Fruit fly (Drosophila melanogaster) whole organism, adult: Measurements from ENCODE around the gene CG43135.

Experiments used
- CG11617 ChIP-seq: fragments of 200-800 bp; sonication (Bioruptor generic); optimal IDR thresholded peaks from 2 replicates; lab custom pipeline; 2017; ENCODE audit warnings: mild to moderate bottlenecking, missing biosample characterization, missing genetic modification reagents, missing genetic modification characterization
- CG12768 ChIP-seq: fragments of 200-800 bp; sonication (Bioruptor generic); optimal IDR thresholded peaks from 2 replicates; lab custom pipeline; 2017; ENCODE audit warnings: missing biosample characterization, missing genetic modification characterization, mild to moderate bottlenecking, moderate library complexity, missing genetic modification reagents
- CG14711 ChIP-seq: fragments of 200-800 bp; sonication (Bioruptor generic); optimal IDR thresholded peaks from 2 replicates; lab custom pipeline; 2018; ENCODE audit warnings: missing biosample characterization, mild to moderate bottlenecking, missing genetic modification characterization, moderate library complexity
- CG1620 ChIP-seq: fragments of 200-800 bp; sonication (Bioruptor generic); optimal IDR thresholded peaks from 2 replicates; lab custom pipeline; 2016; ENCODE audit warnings: missing biosample characterization, missing genetic modification characterization
- CG33017 ChIP-seq: fragments of 200-800 bp; sonication (Bioruptor generic); optimal IDR thresholded peaks from 2 replicates; lab custom pipeline; 2018; ENCODE audit warnings: missing biosample characterization, mild to moderate bottlenecking, missing genetic modification characterization, moderate library complexity
- CG5204 ChIP-seq: fragments of 200-800 bp; sonication (Bioruptor generic); optimal IDR thresholded peaks from 2 replicates; lab custom pipeline; 2016; ENCODE audit warnings: missing biosample characterization, missing genetic modification characterization
- CG7045 ChIP-seq: fragments of 200-800 bp; sonication (Bioruptor generic); optimal IDR thresholded peaks from 2 replicates; lab custom pipeline; 2017; ENCODE audit warnings: missing biosample characterization, mild to moderate bottlenecking, missing genetic modification characterization
- CG7101 ChIP-seq: fragments of 200-800 bp; sonication (Bioruptor generic); optimal IDR thresholded peaks from 2 replicates; lab custom pipeline; 2018; ENCODE audit warnings: missing biosample characterization, mild to moderate bottlenecking, missing genetic modification characterization, moderate library complexity
- Clk ChIP-seq: fragments of 200-800 bp; sonication (Bioruptor generic); optimal IDR thresholded peaks from 2 replicates; lab custom pipeline; 2017; ENCODE audit warnings: missing biosample characterization, missing genetic modification characterization
- Crg-1 ChIP-seq: fragments of 200-800 bp; sonication (Bioruptor generic); optimal IDR thresholded peaks from 2 replicates; lab custom pipeline; 2016; ENCODE audit warnings: missing biosample characterization, missing genetic modification characterization
- Hr96 ChIP-seq: fragments of 200-800 bp; sonication (Bioruptor generic); optimal IDR thresholded peaks from 2 replicates; lab custom pipeline; 2016; ENCODE audit warnings: missing biosample characterization, missing genetic modification characterization
- Mnt ChIP-seq: fragments of 200-800 bp; sonication (Bioruptor generic); optimal IDR thresholded peaks from 2 replicates; lab custom pipeline; 2016; ENCODE audit warnings: missing biosample characterization, mild to moderate bottlenecking, missing genetic modification characterization
- bab1 ChIP-seq: fragments of 200-800 bp; sonication (Bioruptor generic); optimal IDR thresholded peaks from 3 replicates; lab custom pipeline; 2019; ENCODE audit warnings: missing biosample characterization, mild to moderate bottlenecking, missing genetic modification characterization, moderate library complexity
- cic ChIP-seq: fragments of 200-800 bp; sonication (Bioruptor generic); optimal IDR thresholded peaks from 2 replicates; lab custom pipeline; 2017; ENCODE audit warnings: missing biosample characterization, mild to moderate bottlenecking, missing genetic modification characterization, moderate library complexity
- cnc ChIP-seq, 2 experiments: fragments of >200 bp; optimal IDR thresholded peaks; 2 replicates each; lab custom pipeline; 2017
- kay ChIP-seq: fragments of 200-800 bp; sonication (Bioruptor generic); peaks from one replicate; lab custom pipeline; 2016; ENCODE audit warnings: missing biosample characterization, missing genetic modification characterization, borderline replicate concordance
- ovo ChIP-seq: fragments of 200-800 bp; sonication (Bioruptor generic); optimal IDR thresholded peaks from 2 replicates; lab custom pipeline; 2016; ENCODE audit warnings: missing biosample characterization, missing genetic modification characterization
- pad ChIP-seq: fragments of 200-800 bp; sonication (Bioruptor generic); optimal IDR thresholded peaks from 3 replicates; lab custom pipeline; 2017; ENCODE audit warnings: missing biosample characterization, missing genetic modification characterization, mild to moderate bottlenecking, moderate library complexity, missing genetic modification reagents
- tj ChIP-seq: fragments of 200-800 bp; sonication (Bioruptor generic); optimal IDR thresholded peaks from 3 replicates; lab custom pipeline; 2017; ENCODE audit warnings: missing biosample characterization, mild to moderate bottlenecking, missing genetic modification characterization, moderate library complexity
- toe ChIP-seq: fragments of 200-800 bp; sonication (Bioruptor generic); optimal IDR thresholded peaks from 2 replicates; lab custom pipeline; 2016; ENCODE audit warnings: missing biosample characterization, missing genetic modification characterization

The CG43135 gene

DNA sequence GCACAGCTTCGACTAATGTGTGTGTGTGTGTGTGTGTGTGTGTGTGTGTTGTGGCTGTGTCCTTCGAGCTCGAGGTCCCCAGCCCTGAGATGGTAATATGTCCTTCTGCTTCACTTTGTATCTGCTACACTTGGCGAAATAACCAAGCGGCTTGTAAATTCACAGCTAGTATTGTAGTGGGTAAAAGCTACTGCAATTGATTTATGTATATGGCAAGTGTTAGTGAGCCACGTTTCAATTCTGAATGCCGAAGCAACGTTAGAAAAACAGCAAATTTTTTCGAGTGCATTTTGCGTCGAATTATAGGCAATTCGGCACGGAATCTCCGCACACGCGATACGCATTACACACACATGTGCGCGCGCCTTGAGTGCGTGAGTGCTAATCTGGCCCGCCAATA is 14.5 kb downstream of the CG43135 start:
- TF ChIP-seq kay (no peak), Clk (GFP tag; lab: Kevin White, UChicago) (no peak), cnc (optimal IDR thresholded peaks at IDR 0.05; lab: Kevin White, UChicago) (no peak), bab1 (GFP tag; lab: Kevin White, UChicago) (no peak), CG5204 (no peak), CG12768 (GFP tag; lab: Kevin White, UChicago) (no peak), Mnt (no peak), CG14711 (tag; lab: Kevin White, UChicago) (no peak), CG7045 (GFP tag; lab: Kevin White, UChicago) (no peak), CG33017 (tag; lab: Kevin White, UChicago) (no peak), pad (no peak), tj (no peak)

DNA sequence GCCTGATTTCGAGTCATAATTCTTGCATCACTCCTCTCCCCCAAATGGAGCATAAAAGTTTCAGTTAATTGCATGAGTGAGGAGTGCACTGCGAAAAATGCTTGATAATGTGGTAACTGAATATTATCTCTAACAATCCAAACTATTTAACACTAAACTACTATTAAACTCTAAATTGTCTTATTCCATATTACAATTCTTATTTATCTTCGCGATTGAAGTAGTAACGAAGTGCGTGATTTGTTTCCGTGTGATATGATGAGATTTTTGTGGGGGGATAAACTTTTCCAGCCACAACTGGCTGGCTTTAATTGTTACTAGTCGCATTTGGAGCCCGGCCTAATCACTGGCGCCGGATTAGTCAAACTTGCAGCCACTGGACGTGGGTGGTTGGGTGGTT is 16.1 kb downstream of the CG43135 start:
- TF ChIP-seq CG7045 (GFP tag; lab: Kevin White, UChicago) (no peak), ovo (no peak), tj (no peak), toe (GFP tag; lab: Kevin White, UChicago) (no peak), cic (GFP tag; lab: Kevin White, UChicago) (no peak), kay (no peak), CG11617 (GFP tag; lab: Kevin White, UChicago) (no peak), Hr96 (no peak), Clk (GFP tag; lab: Kevin White, UChicago) (no peak), cnc (optimal IDR thresholded peaks at IDR 0.05; lab: Kevin White, UChicago) (no peak), bab1 (GFP tag; lab: Kevin White, UChicago) (no peak), CG5204 (no peak)

DNA sequence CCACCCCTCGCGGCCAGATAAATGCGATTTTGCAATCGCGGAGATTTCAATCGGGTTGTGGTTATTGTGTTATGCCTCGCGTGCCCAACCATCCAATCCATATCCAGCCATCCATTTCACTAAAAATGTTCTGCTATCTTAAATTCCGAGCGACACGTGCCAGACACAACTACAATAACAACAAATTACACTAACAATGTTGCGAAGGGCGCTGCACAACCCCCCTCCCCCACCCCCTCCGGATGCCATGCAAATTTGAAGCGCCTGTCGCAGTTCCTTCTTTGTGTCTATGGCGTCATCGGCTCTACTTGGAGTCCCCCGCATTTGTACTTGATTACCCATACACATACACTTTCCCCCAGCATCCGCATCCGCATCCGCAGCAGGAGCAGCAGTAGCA is 17.1 kb downstream of the CG43135 start:
- TF ChIP-seq Clk (GFP tag; lab: Kevin White, UChicago) (no peak), toe (GFP tag; lab: Kevin White, UChicago) (no peak), tj (no peak), CG5204 (no peak), cic (GFP tag; lab: Kevin White, UChicago) (no peak)

dm6 chrX:4265797-4266196 is 17.6 kb downstream of the CG43135 start, which contains the start of gene CG12691:
TSS of gene CG12691 (plus strand) at chrX:4266097.
- TF ChIP-seq Crg-1 (GFP tag; lab: Kevin White, UChicago) (no peak), CG1620 (GFP tag; lab: Kevin White, UChicago) (no peak), bab1 (GFP tag; lab: Kevin White, UChicago) (no peak), CG5204 (no peak), Hr96 (no peak), CG7101 (tag; lab: Kevin White, UChicago) (no peak), pad (no peak), CG14711 (tag; lab: Kevin White, UChicago) (no peak), cnc (optimal IDR thresholded peaks at IDR 0.05; lab: Kevin White, UChicago) (no peak), Mnt (no peak)

DNA sequence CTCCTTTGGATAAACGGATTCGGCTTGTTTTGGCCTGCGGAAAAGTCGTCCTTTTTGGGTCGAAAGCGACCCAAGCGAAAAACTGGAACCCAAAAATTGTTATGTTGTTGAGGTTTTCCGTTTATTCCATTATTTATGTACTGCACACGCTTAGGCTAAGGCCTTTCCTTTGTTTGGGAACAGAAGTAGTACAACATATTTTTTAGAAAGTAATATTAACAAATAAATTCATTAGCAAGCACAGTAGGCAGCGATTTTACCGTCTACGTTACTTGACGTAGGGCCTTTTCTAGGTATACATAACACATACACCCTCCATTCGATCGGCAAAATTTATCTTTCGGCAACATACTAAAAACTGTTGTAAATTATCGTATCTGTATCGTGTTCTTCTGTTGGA is 20.2 kb downstream of the CG43135 start, which contains the start of gene CG15572:
Gene CG15572, plus strand, starts transcription at position 301 of the 400 bp plus-strand sequence.
- no peak for TF ChIP-seq cnc (optimal IDR thresholded peaks at IDR 0.05; lab: Kevin White, UChicago)
- no peak for TF ChIP-seq pad
- TF ChIP-seq kay = no peak
- TF ChIP-seq cic (GFP tag; lab: Kevin White, UChicago) = no peak
- no peak for TF ChIP-seq ovo
- TF ChIP-seq bab1 (GFP tag; lab: Kevin White, UChicago) = no peak
- TF ChIP-seq Crg-1 (GFP tag; lab: Kevin White, UChicago) = no peak
- TF ChIP-seq CG7101 (tag; lab: Kevin White, UChicago) = no peak
- no peak for TF ChIP-seq Hr96
- no peak for TF ChIP-seq Mnt

- TF ChIP-seq CG7045 (GFP tag; lab: Kevin White, UChicago) (no peak), kay (no peak), CG5204 (no peak), CG12768 (GFP tag; lab: Kevin White, UChicago) (no peak)
Observed at dm6 chrX:4273499-4273898, 25.3 kb downstream of the CG43135 start.

dm6 chrX:4276900-4277299 is 28.7 kb downstream of the CG43135 start, which contains the start of gene CG15577:
TSS of gene CG15577 (minus strand) at chrX:4277000.
- TF ChIP-seq cnc (optimal IDR thresholded peaks at IDR 0.05; lab: Kevin White, UChicago) (no peak), pad (no peak), cic (GFP tag; lab: Kevin White, UChicago) (no peak), CG7045 (GFP tag; lab: Kevin White, UChicago) (no peak), CG1620 (GFP tag; lab: Kevin White, UChicago) (no peak), CG5204 (no peak)

DNA sequence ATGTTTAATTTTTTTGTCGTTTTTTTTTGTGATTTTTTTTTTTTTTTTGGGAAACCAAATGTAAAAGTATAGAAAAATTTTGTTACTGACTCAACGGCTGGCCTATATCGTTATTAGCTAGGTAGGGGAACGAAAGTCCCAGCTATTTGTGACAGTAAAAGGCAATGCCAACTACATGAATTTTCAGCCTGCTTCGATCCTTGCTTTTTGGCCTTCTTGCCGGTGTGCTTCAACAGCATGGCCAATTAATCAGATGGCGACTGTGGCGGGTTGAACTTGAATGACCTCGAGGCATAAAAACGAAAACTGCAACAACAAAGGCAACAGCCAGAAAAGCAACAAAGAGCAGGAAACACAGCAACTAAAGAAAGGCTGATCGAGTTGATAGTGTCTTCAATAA is 29.7 kb downstream of the CG43135 start, which contains the start of gene CG15578:
Gene CG15578, minus strand, starts transcription at position 101 of the 400 bp plus-strand sequence.
- TF ChIP-seq toe (GFP tag; lab: Kevin White, UChicago) = no peak
- TF ChIP-seq Clk (GFP tag; lab: Kevin White, UChicago) = no peak
- TF ChIP-seq Crg-1 (GFP tag; lab: Kevin White, UChicago) = no peak
- no peak for TF ChIP-seq CG14711 (tag; lab: Kevin White, UChicago)
